Fruit fly (Drosophila melanogaster): ENCODE measurements around the gene ppk19.

The ppk19 gene

dm6 chr3R:29690539-29690852 is 18.2 kb downstream of the ppk19 start (continued):
- 0 out of 3 replicates have a peak, but pooled peaks have one; percentile 25 for TF ChIP-seq CG17361 (GFP tag; IDR thresholded peaks at IDR 0.05)
- peak; percentile 33 for TF ChIP-seq ATbp (GFP tag; optimal IDR thresholded peaks at IDR 0.05)
- TF ChIP-seq CG2875 (GFP tag; optimal IDR thresholded peaks at IDR 0.05) = peak; percentile 5
- TF ChIP-seq CG9437 (GFP tag; optimal IDR thresholded peaks at IDR 0.05) = peak; percentile 20
- TF ChIP-seq D (optimal IDR thresholded peaks at IDR 0.05) = no peak
- peak; percentile 37 for TF ChIP-seq D (GFP tag; optimal IDR thresholded peaks at IDR 0.05)
- peak; percentile 72 for TF ChIP-seq gem (tag; optimal IDR thresholded peaks at IDR 0.05)
- peak; percentile 61 for TF ChIP-seq dmrt11E (tag; optimal IDR thresholded peaks at IDR 0.05)
- peak; percentile 2 for TF ChIP-seq CG18476 (GFP tag; optimal IDR thresholded peaks at IDR 0.05)
- TF ChIP-seq sens-2 (GFP tag; IDR thresholded peaks at IDR 0.05) = no peak
- 0 out of 3 replicates have a peak, but pooled peaks have one; percentile 18 for TF ChIP-seq CG7357 (GFP tag; IDR thresholded peaks at IDR 0.05)
- no peak for TF ChIP-seq Doc2 (GFP tag; IDR thresholded peaks at IDR 0.05)
- peak; percentile 58 for TF ChIP-seq CG4424 (GFP tag; optimal IDR thresholded peaks at IDR 0.05)
- peak; percentile 29; the same call in 1 of the 2 replicates for TF ChIP-seq CG32767 (GFP tag; IDR thresholded peaks at IDR 0.05)
- TF ChIP-seq z (GFP tag; IDR thresholded peaks at IDR 0.05) = no peak
- no peak for TF ChIP-seq zfh2 (GFP tag; optimal IDR thresholded peaks at IDR 0.05)
- peak; percentile 47 for TF ChIP-seq Sox100B (GFP tag; optimal IDR thresholded peaks at IDR 0.05)
- TF ChIP-seq fd96Cb (tag; optimal IDR thresholded peaks at IDR 0.05) = peak; percentile 59
- peak; percentile 12 for TF ChIP-seq chn (GFP tag; optimal IDR thresholded peaks at IDR 0.05)
- TF ChIP-seq gsb (GFP tag; IDR thresholded peaks at IDR 0.05) = no peak
- TF ChIP-seq tll (GFP tag; optimal IDR thresholded peaks at IDR 0.05) = no peak
- TF ChIP-seq CG7786 (GFP tag; optimal IDR thresholded peaks at IDR 0.05) = peak; percentile 20
- no peak for TF ChIP-seq Lim3 (GFP tag; IDR thresholded peaks at IDR 0.05)
- no peak for TF ChIP-seq Dp (GFP tag; optimal IDR thresholded peaks at IDR 0.05)
- TF ChIP-seq CG30403 (GFP tag; optimal IDR thresholded peaks at IDR 0.05) = peak; percentile 50
- 0 out of 2 replicates have a peak, but pooled peaks have one; percentile 20 for TF ChIP-seq CG3847 (GFP tag; IDR thresholded peaks at IDR 0.05)
- TF ChIP-seq sob (GFP tag; IDR thresholded peaks at IDR 0.05) = 0 out of 2 replicates have a peak, but pooled peaks have one; percentile 15
- no peak for TF ChIP-seq CG11456 (GFP tag; IDR thresholded peaks at IDR 0.05)
- no peak for TF ChIP-seq CG18764 (GFP tag; optimal IDR thresholded peaks at IDR 0.05)
- peak; percentile 24 for TF ChIP-seq CG4820 (GFP tag; optimal IDR thresholded peaks at IDR 0.05)
- TF ChIP-seq lov (optimal IDR thresholded peaks at IDR 0.05) = no peak
- no peak for TF ChIP-seq lov (GFP tag; IDR thresholded peaks at IDR 0.05)
- TF ChIP-seq CG31441 (GFP tag; IDR thresholded peaks at IDR 0.05) = peak; percentile 52; the same call in 1 of the 2 replicates
- peak in 1 of 2 experiments; percentile 21 for TF ChIP-seq dpn (GFP tag; optimal IDR thresholded peaks at IDR 0.05)
- no peak for TF ChIP-seq B-H2 (GFP tag; optimal IDR thresholded peaks at IDR 0.05)
- TF ChIP-seq CG12391 (tag; optimal IDR thresholded peaks at IDR 0.05) = peak; percentile 61
- TF ChIP-seq slp2 (GFP tag; optimal IDR thresholded peaks at IDR 0.05) = peak; percentile 11
- peak; percentile 53 for TF ChIP-seq zf30C (GFP tag; optimal IDR thresholded peaks at IDR 0.05)
- no peak for TF ChIP-seq CG3281 (GFP tag; optimal IDR thresholded peaks at IDR 0.05)
- peak in 1 of 2 experiments; percentile 55 for TF ChIP-seq Hr51 (GFP tag; optimal IDR thresholded peaks at IDR 0.05)
- 0 out of 2 replicates have a peak, but pooled peaks have one; percentile 44 for TF ChIP-seq sim (GFP tag; IDR thresholded peaks at IDR 0.05)
- 0 out of 2 replicates have a peak, but pooled peaks have one; percentile 34 for TF ChIP-seq ranshi (GFP tag; IDR thresholded peaks at IDR 0.05)
- no peak for TF ChIP-seq Hmx (GFP tag; optimal IDR thresholded peaks at IDR 0.05)
- TF ChIP-seq Fer3 (tag; optimal IDR thresholded peaks at IDR 0.05) = peak; percentile 45
- TF ChIP-seq grau (tag; optimal IDR thresholded peaks at IDR 0.05) = peak; percentile 58
- TF ChIP-seq CG8281 (tag; optimal IDR thresholded peaks at IDR 0.05) = peak; percentile 32
- peak; percentile 36 for TF ChIP-seq Spps (tag; optimal IDR thresholded peaks at IDR 0.05)

All from whole organism, embryonic.